Fruit fly (Drosophila melanogaster) whole organism, wandering third instar larva: Measurements from ENCODE around the gene CG13392.

Experiments used
- CG32264 ChIP-seq: fragments of 200-800 bp; sonication (Bioruptor generic); optimal IDR thresholded peaks from 2 replicates; lab custom pipeline; 2016; ENCODE audit warnings: missing biosample characterization, missing genetic modification characterization
- CG9705 ChIP-seq: fragments of 200-800 bp; sonication (Bioruptor generic); optimal IDR thresholded peaks from 2 replicates; lab custom pipeline; 2018; ENCODE audit warnings: missing biosample characterization, mild to moderate bottlenecking, missing genetic modification characterization
- CrebA ChIP-seq: fragments of 200-800 bp; sonication (Bioruptor generic); optimal IDR thresholded peaks from 2 replicates; lab custom pipeline; 2016; ENCODE audit warnings: missing biosample characterization, mild to moderate bottlenecking, missing genetic modification characterization, borderline replicate concordance
- Dfd ChIP-seq: fragments of >200 bp; optimal IDR thresholded peaks from 2 replicates; lab custom pipeline; 2017; ENCODE audit warnings: missing biosample characterization, missing genetic modification characterization
- HLH106 ChIP-seq: fragments of 200-800 bp; optimal IDR thresholded peaks from 3 replicates; lab custom pipeline; 2019; ENCODE audit warnings: missing biosample characterization, mild to moderate bottlenecking, missing genetic modification characterization, moderate library complexity
- Hnf4 ChIP-seq: fragments of 200-800 bp; sonication (Bioruptor generic); optimal IDR thresholded peaks from 2 replicates; lab custom pipeline; 2016; ENCODE audit warnings: missing biosample characterization, mild to moderate bottlenecking, missing genetic modification characterization
- Hr78 ChIP-seq: fragments of >200 bp; optimal IDR thresholded peaks from 2 replicates; lab custom pipeline; 2017; ENCODE audit warnings: missing biosample characterization, missing genetic modification characterization
- Hr83 ChIP-seq: fragments of 200-300 bp; sonication (Bioruptor generic); optimal IDR thresholded peaks from 2 replicates; lab custom pipeline; 2016; ENCODE audit warnings: missing biosample characterization, mild to moderate bottlenecking, missing genetic modification characterization, moderate library complexity; ENCODE audit not compliant: poor library complexity, severe bottlenecking
- Jra ChIP-seq: sonication (Bioruptor generic); optimal IDR thresholded peaks from 2 replicates; lab custom pipeline; 2016; ENCODE audit warnings: missing biosample characterization, missing genetic modification characterization
- Mio ChIP-seq: sonication (Bioruptor generic); optimal IDR thresholded peaks from 2 replicates; lab custom pipeline; 2016; ENCODE audit warnings: missing biosample characterization, missing genetic modification characterization
- Myc ChIP-seq: fragments of >200 bp; optimal IDR thresholded peaks from 2 replicates; lab custom pipeline; 2017
- N ChIP-seq: fragments of >200 bp; optimal IDR thresholded peaks from 2 replicates; lab custom pipeline; 2018; ENCODE audit warnings: missing biosample characterization, missing external identifiers, missing genetic modification characterization
- OdsH ChIP-seq: fragments of 200-800 bp; sonication (Bioruptor generic); optimal IDR thresholded peaks from 2 replicates; lab custom pipeline; 2016; ENCODE audit warnings: missing biosample characterization, mild to moderate bottlenecking, missing genetic modification characterization
- Rel ChIP-seq, 2 experiments: fragments of 200-800 bp; sonication (Bioruptor generic) in 1 of 2; optimal IDR thresholded peaks; 2 replicates in 1 of 2; 3 replicates in 1 of 2; lab custom pipeline; 2016 to 2019; ENCODE audit warnings: mild to moderate bottlenecking in 2 of 2, missing biosample characterization in 2 of 2, missing genetic modification characterization in 2 of 2, moderate library complexity in 1 of 2
- Sp1 ChIP-seq: fragments of 200-800 bp; sonication (Bioruptor generic); optimal IDR thresholded peaks from 3 replicates; lab custom pipeline; 2019; ENCODE audit warnings: missing biosample characterization, mild to moderate bottlenecking, missing genetic modification characterization, moderate library complexity
- Vsx2 ChIP-seq: fragments of 200-300, 225-300 bp; sonication (Bioruptor generic); optimal IDR thresholded peaks from 2 replicates; lab custom pipeline; 2018; ENCODE audit warnings: missing biosample characterization, missing genetic modification characterization; ENCODE audit not compliant: partially characterized antibody
- br ChIP-seq: fragments of 200-800 bp; sonication (Bioruptor generic); optimal IDR thresholded peaks from 2 replicates; lab custom pipeline; 2016; ENCODE audit warnings: missing biosample characterization, missing genetic modification characterization
- brk ChIP-seq: fragments of 200-800 bp; sonication (Bioruptor generic); optimal IDR thresholded peaks from 2 replicates; lab custom pipeline; 2016; ENCODE audit warnings: missing biosample characterization, mild to moderate bottlenecking, missing genetic modification characterization
- dl ChIP-seq, 2 experiments: fragments of 175-275, 200-275 bp in 1 of 2; fragments of 200-275 bp in 1 of 2; sonication (Bioruptor generic); optimal IDR thresholded peaks; lab custom pipeline; 2018; ENCODE audit warnings: mild to moderate bottlenecking in 2 of 2, missing biosample characterization in 2 of 2, missing genetic modification characterization in 2 of 2, moderate library complexity in 2 of 2; ENCODE audit not compliant: partially characterized antibody in 2 of 2, insufficient read depth in 1 of 2
- dmrt93B ChIP-seq: fragments of 200-800 bp; sonication (Bioruptor generic); optimal IDR thresholded peaks from 2 replicates; lab custom pipeline; 2018; ENCODE audit warnings: missing biosample characterization, mild to moderate bottlenecking, missing genetic modification characterization
- dsf ChIP-seq: sonication (Bioruptor generic); optimal IDR thresholded peaks from 2 replicates; lab custom pipeline; 2016; ENCODE audit warnings: missing biosample characterization, missing genetic modification characterization, borderline replicate concordance
- ey ChIP-seq: fragments of 200-800 bp; sonication (Bioruptor generic); optimal IDR thresholded peaks from 2 replicates; lab custom pipeline; 2016; ENCODE audit warnings: missing biosample characterization, missing genetic modification characterization
- foxo ChIP-seq, 2 experiments: fragments of 200-800 bp; sonication (Bioruptor generic); optimal IDR thresholded peaks; 2 replicates in 1 of 2; 3 replicates in 1 of 2; lab custom pipeline; 2016 to 2017; ENCODE audit warnings: missing biosample characterization in 2 of 2, missing genetic modification characterization in 2 of 2
- fru ChIP-seq: fragments of 200-800 bp; sonication (Bioruptor generic); optimal IDR thresholded peaks from 3 replicates; lab custom pipeline; 2016; ENCODE audit warnings: missing biosample characterization, mild to moderate bottlenecking, missing genetic modification characterization
- h ChIP-seq: fragments of 200-800 bp; sonication (Bioruptor generic); optimal IDR thresholded peaks from 3 replicates; lab custom pipeline; 2016; ENCODE audit warnings: missing biosample characterization, mild to moderate bottlenecking, missing genetic modification characterization
- jim ChIP-seq: fragments of 175-275, 200-325 bp; sonication (Bioruptor generic); optimal IDR thresholded peaks from 2 replicates; lab custom pipeline; 2016; ENCODE audit warnings: missing biosample characterization, mild to moderate bottlenecking, missing genetic modification characterization
- lola ChIP-seq: fragments of >200 bp; optimal IDR thresholded peaks from 2 replicates; lab custom pipeline; 2017; ENCODE audit warnings: missing biosample characterization, missing genetic modification characterization
- pan ChIP-seq: fragments of >200 bp; optimal IDR thresholded peaks from 2 replicates; lab custom pipeline; 2017
- psq ChIP-seq: fragments of 200-800 bp; sonication (Bioruptor generic); optimal IDR thresholded peaks from 3 replicates; lab custom pipeline; 2017; ENCODE audit warnings: missing biosample characterization, mild to moderate bottlenecking, missing genetic modification characterization, moderate library complexity
- rgr ChIP-seq: fragments of 200-800 bp; sonication (Bioruptor generic); optimal IDR thresholded peaks from 3 replicates; lab custom pipeline; 2016; ENCODE audit warnings: missing biosample characterization, mild to moderate bottlenecking, missing genetic modification characterization
- sage ChIP-seq: fragments of 200-800 bp; sonication (Bioruptor generic); optimal IDR thresholded peaks from 2 replicates; lab custom pipeline; 2016; ENCODE audit warnings: missing biosample characterization, mild to moderate bottlenecking, missing genetic modification characterization
- sv ChIP-seq: fragments of 200-800 bp; sonication (Bioruptor generic); optimal IDR thresholded peaks from 3 replicates; lab custom pipeline; 2016; ENCODE audit warnings: missing biosample characterization, missing genetic modification characterization
- tai ChIP-seq: sonication (Bioruptor generic); optimal IDR thresholded peaks from 2 replicates; lab custom pipeline; 2016; ENCODE audit warnings: missing biosample characterization, missing genetic modification characterization
- usp ChIP-seq: fragments of >200 bp; optimal IDR thresholded peaks from 2 replicates; lab custom pipeline; 2017; ENCODE audit warnings: missing biosample characterization, missing genetic modification characterization
- woc ChIP-seq: sonication (Bioruptor generic); optimal IDR thresholded peaks from 2 replicates; lab custom pipeline; 2016; ENCODE audit warnings: missing biosample characterization, mild to moderate bottlenecking, missing genetic modification characterization

Gene CG13392

dm6 chr2L:8382646-8383045 is at the start of gene CG13392, which contains the start of gene Rcd4:
Gene CG13392 (minus strand): TSS chr2L:8382807.
Gene Rcd4 (plus strand): TSS chr2L:8382861.
- TF ChIP-seq Hr83 (GFP tag; lab: Kevin White, UChicago) (peak; percentile 94), sage (GFP tag; lab: Kevin White, UChicago) (peak; percentile 46), Hr78 (GFP tag; lab: Kevin White, UChicago) (no peak), ey (GFP tag; lab: Kevin White, UChicago) (peak; percentile 73), Vsx2 (no peak), CG32264 (peak; percentile 49), Rel (GFP tag; optimal IDR thresholded peaks at IDR 0.05; lab: Kevin White, UChicago) (no peak), Rel (tag; optimal IDR thresholded peaks at IDR 0.05; lab: Kevin White, UChicago) (peak; percentile 76), brk (GFP tag; lab: Kevin White, UChicago) (peak; percentile 84), Jra (peak; percentile 83), Mio (GFP tag; lab: Kevin White, UChicago) (peak; percentile 23), pan (lab: Kevin White, UChicago) (no peak), br (peak; percentile 85), Dfd (GFP tag; lab: Kevin White, UChicago) (no peak), psq (GFP tag; lab: Kevin White, UChicago) (peak; percentile 70), Sp1 (GFP tag; lab: Kevin White, UChicago) (peak; percentile 64), Hnf4 (GFP tag; lab: Kevin White, UChicago) (peak; percentile 92), sv (peak; percentile 71), N (GFP tag; lab: Kevin White, UChicago) (no peak), fru (GFP tag; lab: Kevin White, UChicago) (peak; percentile 90), dl (GFP tag; optimal IDR thresholded peaks at IDR 0.05; lab: Kevin White, UChicago; ENCODE audit: insufficient read depth in 1 of 2, partially characterized antibody in 2 of 2) (no peak), woc (GFP tag; lab: Kevin White, UChicago) (peak; percentile 45), tai (GFP tag; lab: Kevin White, UChicago) (no peak), CrebA (GFP tag; lab: Kevin White, UChicago) (no peak), lola (GFP tag; lab: Kevin White, UChicago) (no peak), usp (GFP tag; lab: Kevin White, UChicago) (no peak), HLH106 (tag; lab: Kevin White, UChicago) (peak; percentile 68), rgr (GFP tag; lab: Kevin White, UChicago) (peak; percentile 90), jim (GFP tag; lab: Kevin White, UChicago) (peak; percentile 36), CG9705 (peak; percentile 37), Myc (lab: Kevin White, UChicago) (peak; percentile 46), dsf (GFP tag; lab: Kevin White, UChicago) (peak; percentile 30), dmrt93B (peak; percentile 26), foxo (GFP tag; optimal IDR thresholded peaks at IDR 0.05; lab: Kevin White, UChicago) (peak; percentile 24 to 88), OdsH (GFP tag; lab: Kevin White, UChicago) (peak; percentile 74), h (GFP tag; lab: Kevin White, UChicago) (peak; percentile 87)
- TF ChIP-seq, all 38 proteins: peak for 25

- TF ChIP-seq pan (lab: Kevin White, UChicago) (no peak), Mio (GFP tag; lab: Kevin White, UChicago) (no peak), brk (GFP tag; lab: Kevin White, UChicago) (no peak), br (no peak), usp (GFP tag; lab: Kevin White, UChicago) (no peak), OdsH (GFP tag; lab: Kevin White, UChicago) (no peak), sv (no peak), CrebA (GFP tag; lab: Kevin White, UChicago) (no peak)
These were observed 49.5 kb upstream of the CG13392 start for dm6 chr2L:8432130-8432529.

DNA sequence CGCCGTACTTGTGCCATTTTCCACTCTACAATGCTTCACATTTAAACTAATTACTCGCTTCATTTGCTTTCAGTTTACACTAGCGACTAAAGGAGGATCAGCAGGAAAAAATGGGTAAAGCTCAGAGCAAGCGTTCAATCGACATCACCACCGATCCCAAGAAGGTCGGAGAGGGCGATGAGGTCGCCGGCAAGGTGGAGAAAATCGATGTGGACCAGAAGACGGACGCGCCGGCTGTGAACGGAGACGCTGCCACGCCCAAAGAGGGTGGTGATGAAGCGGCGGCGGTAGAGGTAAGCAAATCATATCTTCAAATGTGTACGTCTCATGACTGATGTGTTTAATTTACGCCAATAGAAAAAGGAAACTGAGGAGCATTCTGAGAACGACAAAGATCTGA is 44.2 kb upstream of the CG13392 start:
- TF ChIP-seq br, result no peak
- no peak for TF ChIP-seq pan (lab: Kevin White, UChicago)
- no peak for TF ChIP-seq dmrt93B
- TF ChIP-seq, all 38 proteins: peak for 0
